Worm (Caenorhabditis elegans) whole organism, L3 larva: ENCODE data around the gene F41B5.1.

Source experiments
- aly-2 ChIP-seq: fragments of 150-350 bp; optimal IDR thresholded peaks from 2 replicates; lab custom pipeline; 2014; ENCODE audit warnings: missing biosample characterization, missing genetic modification characterization
- ama-1 ChIP-seq: fragments of 150-350 bp; optimal IDR thresholded peaks from 2 replicates; lab custom pipeline; 2018
- ceh-16 ChIP-seq: sonication (generic microtip); optimal IDR thresholded peaks from 2 replicates; lab custom pipeline; 2017; ENCODE audit warnings: missing biosample characterization, missing genetic modification characterization
- ceh-28 ChIP-seq: fragments of 150-350 bp; optimal IDR thresholded peaks from 2 replicates; lab custom pipeline; 2014; ENCODE audit warnings: missing biosample characterization, missing genetic modification reagents, missing genetic modification characterization
- ceh-9 ChIP-seq: sonication (generic microtip); optimal IDR thresholded peaks from 2 replicates; lab custom pipeline; 2018; ENCODE audit warnings: missing biosample characterization, missing genetic modification characterization
- elt-1 ChIP-seq: fragments of 150-350 bp; optimal IDR thresholded peaks from 2 replicates; lab custom pipeline; 2014; ENCODE audit warnings: missing biosample characterization, missing genetic modification characterization
- elt-3 ChIP-seq, 3 experiments: fragments of 150-350 bp in 1 of 3; sonication (generic microtip) in 2 of 3; optimal IDR thresholded peaks; 2 replicates in 2 of 3; 4 replicates in 1 of 3; lab custom pipeline; 2014 to 2017; ENCODE audit warnings: missing biosample characterization in 3 of 3, missing genetic modification characterization in 3 of 3
- eor-1 ChIP-seq, 2 experiments: fragments of 150-350 bp; optimal IDR thresholded peaks; 2 replicates each; lab custom pipeline; 2014 to 2018; ENCODE audit warnings: missing biosample characterization in 2 of 2, missing genetic modification characterization in 2 of 2
- fkh-10 ChIP-seq: sonication (generic microtip); optimal IDR thresholded peaks from 2 replicates; lab custom pipeline; 2017; ENCODE audit warnings: missing biosample characterization, missing genetic modification reagents, missing genetic modification characterization
- fkh-2 ChIP-seq: fragments of 150-350 bp; optimal IDR thresholded peaks from 2 replicates; lab custom pipeline; 2014; ENCODE audit warnings: missing biosample characterization, missing genetic modification reagents, missing genetic modification characterization
- hmg-11 ChIP-seq: sonication (generic microtip); optimal IDR thresholded peaks from 2 replicates; lab custom pipeline; 2016; ENCODE audit warnings: missing genetic modification characterization, missing compliant biosample characterization
- jun-1 ChIP-seq: fragments of 150-350 bp; optimal IDR thresholded peaks from 2 replicates; lab custom pipeline; 2014; ENCODE audit warnings: missing biosample characterization, missing genetic modification reagents, missing genetic modification characterization
- lin-15B ChIP-seq: fragments of 150-350 bp; optimal IDR thresholded peaks from 2 replicates; lab custom pipeline; 2014; ENCODE audit warnings: missing biosample characterization, missing genetic modification characterization
- lin-39 ChIP-seq: fragments of 150-350 bp; optimal IDR thresholded peaks from 2 replicates; lab custom pipeline; 2018; ENCODE audit warnings: missing biosample characterization, missing genetic modification reagents, missing genetic modification characterization
- lsy-12 ChIP-seq: sonication (generic microtip); optimal IDR thresholded peaks from 2 replicates; lab custom pipeline; 2016; ENCODE audit warnings: mild to moderate bottlenecking, missing genetic modification characterization, missing compliant biosample characterization
- mdl-1 ChIP-seq: fragments of 150-350 bp; optimal IDR thresholded peaks from 2 replicates; lab custom pipeline; 2014; ENCODE audit warnings: missing biosample characterization, missing genetic modification characterization
- mml-1 ChIP-seq: fragments of 150-350 bp; sonication (generic microtip); optimal IDR thresholded peaks from 3 replicates; lab custom pipeline; 2014; ENCODE audit warnings: missing biosample characterization, missing genetic modification characterization
- nfya-1 ChIP-seq: sonication (generic microtip); optimal IDR thresholded peaks from 2 replicates; lab custom pipeline; 2017; ENCODE audit warnings: missing genetic modification characterization, mild to moderate bottlenecking, missing compliant biosample characterization, antibody characterized with exemption, moderate library complexity; ENCODE audit not compliant: insufficient read depth
- nhr-11 ChIP-seq: fragments of 150-350 bp; optimal IDR thresholded peaks from 2 replicates; lab custom pipeline; 2014; ENCODE audit warnings: missing biosample characterization, missing genetic modification characterization
- nhr-23 ChIP-seq: fragments of 150-350 bp; optimal IDR thresholded peaks from 2 replicates; lab custom pipeline; 2014; ENCODE audit warnings: missing biosample characterization, missing genetic modification reagents, missing genetic modification characterization
- nhr-237 ChIP-seq: fragments of 150-350 bp; optimal IDR thresholded peaks from 2 replicates; lab custom pipeline; 2014; ENCODE audit warnings: missing biosample characterization, missing genetic modification characterization
- nhr-25 ChIP-seq: sonication (generic microtip); optimal IDR thresholded peaks from 2 replicates; lab custom pipeline; 2017; ENCODE audit warnings: missing biosample characterization, missing genetic modification characterization
- nhr-28 ChIP-seq: fragments of 150-350 bp; optimal IDR thresholded peaks from 2 replicates; lab custom pipeline; 2014; ENCODE audit warnings: missing biosample characterization, missing genetic modification characterization
- nhr-43 ChIP-seq: sonication (generic microtip); optimal IDR thresholded peaks from 2 replicates; lab custom pipeline; 2016; ENCODE audit warnings: mild to moderate bottlenecking, missing genetic modification characterization, missing compliant biosample characterization; ENCODE audit not compliant: poor library complexity, severe bottlenecking
- nhr-67 ChIP-seq: fragments of 150-350 bp; optimal IDR thresholded peaks from 2 replicates; lab custom pipeline; 2014; ENCODE audit warnings: missing biosample characterization, missing genetic modification characterization
- nhr-76 ChIP-seq: fragments of 150-350 bp; sonication (generic microtip); optimal IDR thresholded peaks from 5 replicates; lab custom pipeline; 2014; ENCODE audit warnings: missing biosample characterization, missing genetic modification characterization
- nhr-77 ChIP-seq: fragments of 150-350 bp; optimal IDR thresholded peaks from 2 replicates; lab custom pipeline; 2014; ENCODE audit warnings: missing biosample characterization, missing genetic modification characterization
- pha-4 ChIP-seq: fragments of 150-350 bp; optimal IDR thresholded peaks from 2 replicates; lab custom pipeline; 2014; ENCODE audit warnings: missing biosample characterization, missing genetic modification reagents, missing genetic modification characterization
- pqm-1 ChIP-seq: fragments of 150-350 bp; optimal IDR thresholded peaks from 2 replicates; lab custom pipeline; 2017; ENCODE audit warnings: missing biosample characterization, missing genetic modification characterization, inconsistent platforms
- sea-2 ChIP-seq: fragments of 150-350 bp; sonication (generic microtip); optimal IDR thresholded peaks from 4 replicates; lab custom pipeline; 2014; ENCODE audit warnings: missing biosample characterization, missing genetic modification reagents, missing genetic modification characterization
- skn-1 ChIP-seq: fragments of 150-350 bp; optimal IDR thresholded peaks from 2 replicates; lab custom pipeline; 2014; ENCODE audit warnings: missing biosample characterization, missing genetic modification characterization
- unc-62 ChIP-seq: fragments of 150-350 bp; sonication (generic microtip); optimal IDR thresholded peaks from 4 replicates; lab custom pipeline; 2014; ENCODE audit warnings: missing biosample characterization, missing genetic modification reagents, missing genetic modification characterization
- zag-1 ChIP-seq: fragments of 150-350 bp; optimal IDR thresholded peaks from 2 replicates; lab custom pipeline; 2014; ENCODE audit warnings: missing biosample characterization, missing genetic modification characterization
- ztf-11 ChIP-seq: fragments of 150-350 bp; optimal IDR thresholded peaks from 2 replicates; lab custom pipeline; 2014; ENCODE audit warnings: missing biosample characterization, missing genetic modification characterization
- ztf-4 ChIP-seq: fragments of 150-350 bp; optimal IDR thresholded peaks from 2 replicates; lab custom pipeline; 2014; ENCODE audit warnings: missing biosample characterization, missing genetic modification characterization

Gene F41B5.1

ce11 chrV:2218803-2219202, 36.5 kb upstream of the F41B5.1 start, which contains the start of gene nhr-56 (continued):
- TF ChIP-seq aly-2, result no peak
- no peak for TF ChIP-seq ceh-28 (tag; lab: Kevin White, UChicago)
- TF ChIP-seq sea-2, result no peak
- no peak for TF ChIP-seq ceh-16
- TF ChIP-seq ztf-4 (tag; lab: Kevin White, UChicago), result no peak
- TF ChIP-seq nhr-43, result peak; percentile 14
- TF ChIP-seq nhr-23 (tag; lab: Kevin White, UChicago), result peak; percentile 69
- TF ChIP-seq pqm-1, result peak; percentile 56
- no peak for TF ChIP-seq nhr-11
- no peak for TF ChIP-seq mml-1 (tag; lab: Kevin White, UChicago)
- TF ChIP-seq pha-4 (tag; lab: Kevin White, UChicago), result peak; percentile 98

- TF ChIP-seq lin-15B, result no peak
- no peak for TF ChIP-seq mml-1 (tag; lab: Kevin White, UChicago)
- TF ChIP-seq ama-1 (lab: Kevin White, UChicago), result no peak
Observed at ce11 chrV:2221764-2222163, 33.6 kb upstream of the F41B5.1 start, which contains the start of gene nhr-128. Gene nhr-128 (plus strand): TSS chrV:2222064.

- TF ChIP-seq ceh-9 (tag; lab: Kevin White, UChicago) (no peak), nhr-43 (no peak), nhr-23 (tag; lab: Kevin White, UChicago) (no peak), fkh-10 (no peak), nhr-76 (tag; lab: Kevin White, UChicago) (no peak), nhr-67 (tag; lab: Kevin White, UChicago) (no peak), eor-1 (tag; optimal IDR thresholded peaks at IDR 0.05; lab: Kevin White, UChicago) (no peak), unc-62 (GFP tag; lab: Kevin White, UChicago) (no peak), sea-2 (no peak), elt-1 (no peak), nhr-237 (tag; lab: Kevin White, UChicago) (no peak), nhr-11 (no peak)
Observed at ce11 chrV:2225130-2225529, 30.2 kb upstream of the F41B5.1 start, which contains the start of gene nhr-103. Gene nhr-103 (plus strand): TSS chrV:2225430.

ce11 chrV:2226903-2227302, 28.4 kb upstream of the F41B5.1 start, which contains the start of gene nhr-18:
Gene nhr-18 (plus strand): TSS chrV:2227203.
- TF ChIP-seq lin-39 (tag; lab: Kevin White, UChicago) (no peak), lin-15B (no peak), nhr-28 (no peak), unc-62 (GFP tag; lab: Kevin White, UChicago) (no peak), hmg-11 (tag; lab: Kevin White, UChicago) (no peak), nhr-11 (no peak), zag-1 (tag; lab: Kevin White, UChicago) (no peak), nhr-25 (tag; lab: Kevin White, UChicago) (no peak), ztf-4 (tag; lab: Kevin White, UChicago) (no peak), pha-4 (tag; lab: Kevin White, UChicago) (no peak), pqm-1 (no peak)

- TF ChIP-seq nhr-77 (no peak), jun-1 (no peak), nhr-11 (no peak), nhr-43 (no peak), unc-62 (GFP tag; lab: Kevin White, UChicago) (no peak), hmg-11 (tag; lab: Kevin White, UChicago) (no peak), elt-3 (tag; optimal IDR thresholded peaks at IDR 0.05; lab: Kevin White, UChicago) (no peak), nfya-1 (no peak), mdl-1 (tag; lab: Kevin White, UChicago) (no peak), nhr-23 (tag; lab: Kevin White, UChicago) (no peak), lsy-12 (no peak), skn-1 (tag; lab: Kevin White, UChicago) (no peak), mml-1 (tag; lab: Kevin White, UChicago) (no peak), pha-4 (tag; lab: Kevin White, UChicago) (no peak), fkh-2 (tag; lab: Kevin White, UChicago) (no peak), ceh-16 (no peak), ztf-11 (tag; lab: Kevin White, UChicago) (no peak), nhr-76 (tag; lab: Kevin White, UChicago) (no peak)
Observed at ce11 chrV:2228781-2229180, 26.6 kb upstream of the F41B5.1 start, which contains the start of gene nhr-126. Gene nhr-126 (plus strand): TSS chrV:2229081.
